Worm (Caenorhabditis elegans) whole organism, young adult: Measurements from ENCODE around the gene Y54G2A.12.

Source experiments
- B0035.1 ChIP-seq: sonication (generic microtip); optimal IDR thresholded peaks from 2 replicates; lab custom pipeline; 2016; ENCODE audit warnings: missing genetic modification characterization, mild to moderate bottlenecking, missing compliant biosample characterization, missing genotype, missing genetic modification reagents
- B0261.1 ChIP-seq: sonication (generic microtip); optimal IDR thresholded peaks from 2 replicates; lab custom pipeline; 2016; ENCODE audit warnings: mild to moderate bottlenecking, missing genetic modification characterization, moderate library complexity, missing compliant biosample characterization
- F10E7.11 ChIP-seq: sonication (generic microtip); optimal IDR thresholded peaks from 2 replicates; lab custom pipeline; 2017; ENCODE audit warnings: mild to moderate bottlenecking, missing genetic modification characterization, moderate library complexity, missing compliant biosample characterization
- F33H1.4 ChIP-seq: fragments of 200-800 bp; sonication (Bioruptor generic); IDR thresholded peaks from 2 replicates; pipeline ENCODE4 v1.3.6; 2022; ENCODE audit warnings: missing genetic modification reagents, missing genetic modification characterization, missing compliant biosample characterization
- F37B4.10 ChIP-seq: fragments of 200-800 bp; sonication (Bioruptor generic); IDR thresholded peaks from 2 replicates; pipeline ENCODE4 v1.3.6; 2022; ENCODE audit warnings: missing genetic modification characterization, missing compliant biosample characterization
- F57C9.4 ChIP-seq: sonication (generic microtip); optimal IDR thresholded peaks from 2 replicates; lab custom pipeline; 2017; ENCODE audit warnings: mild to moderate bottlenecking, missing genetic modification characterization, missing compliant biosample characterization
- K11D2.4 ChIP-seq: fragments of 200-800 bp; sonication (Bioruptor generic); IDR thresholded peaks from 2 replicates; pipeline ENCODE4 v1.3.6; 2022; ENCODE audit warnings: missing genetic modification reagents, missing genetic modification characterization, missing compliant biosample characterization
- T26A5.8 ChIP-seq: sonication (generic microtip); optimal IDR thresholded peaks from 2 replicates; lab custom pipeline; 2016; ENCODE audit warnings: missing genetic modification characterization, missing compliant biosample characterization
- Y53F4B.3 ChIP-seq: fragments of 200-800 bp; sonication (Bioruptor generic); IDR thresholded peaks from 2 replicates; pipeline ENCODE4 v1.3.6; 2022; ENCODE audit warnings: missing genetic modification reagents, missing genetic modification characterization, missing compliant biosample characterization
- Y67H2A.10 ChIP-seq: fragments of 200-800 bp; sonication (Bioruptor generic); conservative IDR thresholded peaks from 2 replicates; pipeline ENCODE4 v1.3.6; 2022; ENCODE audit warnings: missing genetic modification reagents, missing genetic modification characterization, missing compliant biosample characterization
- Y79H2A.3 ChIP-seq: fragments of 200-800 bp; sonication (Bioruptor generic); conservative IDR thresholded peaks from 2 replicates; pipeline ENCODE4 v1.3.6; 2022; ENCODE audit warnings: missing genetic modification reagents, missing genetic modification characterization, missing compliant biosample characterization
- Y95B8A.8 ChIP-seq: fragments of 200-800 bp; sonication (Bioruptor generic); IDR thresholded peaks from 2 replicates; pipeline ENCODE4 v1.3.6; 2022; ENCODE audit warnings: missing genetic modification reagents, missing genetic modification characterization, missing compliant biosample characterization
- ZK185.1 ChIP-seq: sonication (generic microtip); optimal IDR thresholded peaks from 2 replicates; lab custom pipeline; 2016; ENCODE audit warnings: mild to moderate bottlenecking, missing genetic modification characterization, missing compliant biosample characterization; ENCODE audit not compliant: poor library complexity, severe bottlenecking
- aptf-2 ChIP-seq: fragments of 200-800 bp; sonication (Bioruptor generic); conservative IDR thresholded peaks from 2 replicates; pipeline ENCODE4 v1.3.6; 2022; ENCODE audit warnings: missing genetic modification reagents, missing genetic modification characterization, missing compliant biosample characterization
- aptf-3 ChIP-seq: fragments of 200-800 bp; sonication (Bioruptor generic); IDR thresholded peaks from 2 replicates; pipeline ENCODE4 v1.3.6; 2022; ENCODE audit warnings: missing genetic modification characterization, missing compliant biosample characterization
- atf-7 ChIP-seq: sonication (generic microtip); optimal IDR thresholded peaks from 2 replicates; lab custom pipeline; 2017; ENCODE audit warnings: mild to moderate bottlenecking, missing genetic modification characterization, missing compliant biosample characterization
- athp-1 ChIP-seq: sonication (generic microtip); optimal IDR thresholded peaks from 2 replicates; lab custom pipeline; 2017; ENCODE audit warnings: mild to moderate bottlenecking, missing genetic modification characterization, missing compliant biosample characterization
- attf-5 ChIP-seq: fragments of 200-800 bp; sonication (Bioruptor generic); optimal IDR thresholded peaks from 2 replicates; lab custom pipeline; 2018; ENCODE audit warnings: mild to moderate bottlenecking, missing genetic modification characterization, missing compliant biosample characterization
- bed-2 ChIP-seq: fragments of 200-800 bp; sonication (Bioruptor generic); IDR thresholded peaks from 2 replicates; pipeline ENCODE4 v1.3.6; 2022; ENCODE audit warnings: missing genetic modification reagents, missing genetic modification characterization, missing compliant biosample characterization
- cebp-1 ChIP-seq, 2 experiments: fragments of 200-800 bp in 1 of 2; sonication (Bioruptor generic) in 1 of 2; sonication (generic microtip) in 1 of 2; IDR thresholded peaks in 1 of 2; optimal IDR thresholded peaks in 1 of 2; 2 replicates each; pipeline versions ENCODE4 v1.3.6 to Lab custom; 2017 to 2022; ENCODE audit warnings: missing compliant biosample characterization in 2 of 2, missing genetic modification characterization in 2 of 2, mild to moderate bottlenecking in 1 of 2, missing genetic modification reagents in 1 of 2, moderate library complexity in 1 of 2
- ceh-27 ChIP-seq: fragments of 200-800 bp; sonication (Bioruptor generic); optimal IDR thresholded peaks from 2 replicates; lab custom pipeline; 2018; ENCODE audit warnings: mild to moderate bottlenecking, missing genetic modification characterization, moderate library complexity, missing compliant biosample characterization
- ceh-40 ChIP-seq: fragments of 200-800 bp; sonication (Bioruptor generic); IDR thresholded peaks from 2 replicates; pipeline ENCODE4 v1.3.6; 2022; ENCODE audit warnings: missing genetic modification characterization, missing compliant biosample characterization
- ceh-79 ChIP-seq: sonication (generic microtip); optimal IDR thresholded peaks from 2 replicates; lab custom pipeline; 2017; ENCODE audit warnings: mild to moderate bottlenecking, missing genetic modification characterization, missing compliant biosample characterization
- ekl-4 ChIP-seq: fragments of 200-800 bp; sonication (Bioruptor generic); IDR thresholded peaks from 2 replicates; pipeline ENCODE4 v1.3.6; 2022; ENCODE audit warnings: missing genetic modification reagents, missing genetic modification characterization, missing compliant biosample characterization
- ets-4 ChIP-seq: fragments of 200-800 bp; sonication (Bioruptor generic); optimal IDR thresholded peaks from 2 replicates; lab custom pipeline; 2018; ENCODE audit warnings: mild to moderate bottlenecking, missing genetic modification characterization, missing compliant biosample characterization
- him-1 ChIP-seq: sonication (generic microtip); optimal IDR thresholded peaks from 2 replicates; lab custom pipeline; 2016; ENCODE audit warnings: missing genotype, missing genetic modification reagents, missing genetic modification characterization, missing compliant biosample characterization
- hlh-12 ChIP-seq: sonication (generic microtip); optimal IDR thresholded peaks from 2 replicates; lab custom pipeline; 2016; ENCODE audit warnings: missing genetic modification characterization, missing compliant biosample characterization
- hrde-1 ChIP-seq: sonication (generic microtip); optimal IDR thresholded peaks from 2 replicates; lab custom pipeline; 2016; ENCODE audit warnings: missing genetic modification characterization, mild to moderate bottlenecking, missing compliant biosample characterization, moderate library complexity, missing genotype, missing genetic modification reagents, borderline replicate concordance
- lin-35 ChIP-seq, 3 experiments: fragments of 150-350 bp in 2 of 3; sonication (generic microtip) in 1 of 3; optimal IDR thresholded peaks; 2 replicates each; lab custom pipeline; 2014 to 2018; ENCODE audit warnings: missing biosample characterization in 3 of 3, missing genetic modification characterization in 3 of 3, missing genetic modification reagents in 3 of 3
- lin-54 ChIP-seq: fragments of 200-800 bp; sonication (Bioruptor generic); optimal IDR thresholded peaks from 2 replicates; lab custom pipeline; 2018; ENCODE audit warnings: mild to moderate bottlenecking, missing genetic modification characterization, missing compliant biosample characterization
- lsy-27 ChIP-seq: sonication (generic microtip); optimal IDR thresholded peaks from 2 replicates; lab custom pipeline; 2017; ENCODE audit warnings: missing genetic modification characterization, mild to moderate bottlenecking, missing compliant biosample characterization, antibody characterized with exemption, missing genotype, borderline replicate concordance; ENCODE audit not compliant: insufficient read depth
- madf-3 ChIP-seq: fragments of 200-800 bp; sonication (Bioruptor generic); IDR thresholded peaks from 2 replicates; pipeline ENCODE4 v1.3.6; 2022; ENCODE audit warnings: missing genetic modification reagents, missing genetic modification characterization, missing compliant biosample characterization
- mcd-1 ChIP-seq: fragments of 200-800 bp; sonication (Bioruptor generic); IDR thresholded peaks from 2 replicates; pipeline ENCODE4 v1.3.6; 2022; ENCODE audit warnings: missing genetic modification reagents, missing genetic modification characterization, missing compliant biosample characterization
- mel-28 ChIP-seq: sonication (generic microtip); optimal IDR thresholded peaks from 2 replicates; lab custom pipeline; 2016; ENCODE audit warnings: borderline replicate concordance, mild to moderate bottlenecking, missing genetic modification characterization, missing compliant biosample characterization
- mxl-1 ChIP-seq: sonication (generic microtip); optimal IDR thresholded peaks from 2 replicates; lab custom pipeline; 2016; ENCODE audit warnings: missing genetic modification characterization, missing compliant biosample characterization
- nhr-179 ChIP-seq: sonication (generic microtip); optimal IDR thresholded peaks from 2 replicates; lab custom pipeline; 2016; ENCODE audit warnings: mild to moderate bottlenecking, missing genetic modification characterization, missing compliant biosample characterization
- nhr-80 ChIP-seq: sonication (generic microtip); optimal IDR thresholded peaks from 2 replicates; lab custom pipeline; 2016; ENCODE audit warnings: missing genetic modification characterization, missing compliant biosample characterization
- nhr-90 ChIP-seq: sonication (generic microtip); optimal IDR thresholded peaks from 2 replicates; lab custom pipeline; 2016; ENCODE audit warnings: missing genotype, mild to moderate bottlenecking, missing genetic modification characterization, missing compliant biosample characterization
- rec-8 ChIP-seq, 2 experiments: sonication (generic microtip); optimal IDR thresholded peaks; 2 replicates each; lab custom pipeline; 2016; ENCODE audit warnings: mild to moderate bottlenecking in 2 of 2, missing genetic modification characterization in 2 of 2, missing genetic modification reagents in 2 of 2, missing genotype in 2 of 2, missing biosample characterization in 1 of 2, missing compliant biosample characterization in 1 of 2, moderate library complexity in 1 of 2
- snpc-1.3 ChIP-seq: sonication (generic microtip); optimal IDR thresholded peaks from 2 replicates; lab custom pipeline; 2017; ENCODE audit warnings: missing genetic modification characterization, mild to moderate bottlenecking, missing compliant biosample characterization, antibody characterized with exemption, moderate library complexity, missing genotype, missing genetic modification reagents; ENCODE audit not compliant: insufficient read depth
- snpc-3.4 ChIP-seq: sonication (generic microtip); optimal IDR thresholded peaks from 2 replicates; lab custom pipeline; 2017; ENCODE audit warnings: missing genetic modification characterization, mild to moderate bottlenecking, missing compliant biosample characterization, antibody characterized with exemption, moderate library complexity, missing genotype, missing genetic modification reagents
- snpc-4 ChIP-seq, 5 experiments: fragments of 150-350 bp in 1 of 5; sonication (generic microtip) in 4 of 5; optimal IDR thresholded peaks; 2 replicates each; lab custom pipeline; 2014 to 2018; ENCODE audit warnings: missing genetic modification characterization in 5 of 5, missing biosample characterization in 3 of 5, antibody characterized with exemption in 2 of 5, mild to moderate bottlenecking in 2 of 5, missing compliant biosample characterization in 2 of 5, missing genotype in 2 of 5, moderate library complexity in 2 of 5, missing genetic modification reagents in 1 of 5
- tlf-1 ChIP-seq: fragments of 200-800 bp; sonication (Bioruptor generic); optimal IDR thresholded peaks from 2 replicates; lab custom pipeline; 2018; ENCODE audit warnings: mild to moderate bottlenecking, missing genetic modification characterization, missing compliant biosample characterization
- unc-130 ChIP-seq: sonication (generic microtip); optimal IDR thresholded peaks from 2 replicates; lab custom pipeline; 2016; ENCODE audit warnings: missing genetic modification reagents, missing genetic modification characterization, missing compliant biosample characterization
- zim-3 ChIP-seq: sonication (generic microtip); optimal IDR thresholded peaks from 2 replicates; lab custom pipeline; 2017; ENCODE audit warnings: mild to moderate bottlenecking, missing genetic modification characterization, moderate library complexity, missing compliant biosample characterization
- ztf-18 ChIP-seq: sonication (generic microtip); optimal IDR thresholded peaks from 2 replicates; lab custom pipeline; 2016; ENCODE audit warnings: missing genotype, mild to moderate bottlenecking, missing genetic modification characterization, missing compliant biosample characterization

Y54G2A.12 gene

ce11 chrIV:2805525-2805924, 22.9 kb upstream of the Y54G2A.12 start, which contains the start of gene Y54G2A.45:
Gene Y54G2A.45 (plus strand): TSS chrIV:2805857.
- peak; percentile 81 for TF ChIP-seq snpc-1.3 (tag; lab: Kevin White, UChicago)
- TF ChIP-seq aptf-2 (GFP tag; lab: Robert Waterston, UW), result no peak
- peak; percentile 85 for TF ChIP-seq atf-7 (tag; lab: Kevin White, UChicago)
- peak; percentile 52 for TF ChIP-seq tlf-1 (GFP tag; lab: Kevin White, UChicago)
- no peak for TF ChIP-seq F57C9.4 (tag; lab: Kevin White, UChicago)
- TF ChIP-seq nhr-90, result peak; percentile 94
- TF ChIP-seq madf-3, result no peak
- peak; percentile 43 for TF ChIP-seq attf-5 (GFP tag; lab: Kevin White, UChicago)
- peak; percentile 65 for TF ChIP-seq mcd-1 (GFP tag; lab: Robert Waterston, UW)
- peak in 2 of 3 experiments; percentile 35 to 40 for TF ChIP-seq lin-35 (GFP tag; optimal IDR thresholded peaks at IDR 0.05; lab: Kevin White, UChicago)
- TF ChIP-seq Y53F4B.3 (GFP tag; lab: Robert Waterston, UW), result no peak
- peak; percentile 24 for TF ChIP-seq nhr-179 (tag; lab: Kevin White, UChicago)
- peak; percentile 72 for TF ChIP-seq snpc-4 (GFP tag; optimal IDR thresholded peaks at IDR 0.05; lab: Kevin White, UChicago)
- peak; percentile 3 to 78 (median 70) for TF ChIP-seq snpc-4 (tag; optimal IDR thresholded peaks at IDR 0.05; lab: Kevin White, UChicago)
- peak; percentile 56; the same call in 1 of the 2 replicates for TF ChIP-seq K11D2.4
- TF ChIP-seq cebp-1 (GFP tag; IDR thresholded peaks at IDR 0.05; lab: Robert Waterston, UW), result no peak
- peak; percentile 74 for TF ChIP-seq cebp-1 (tag; optimal IDR thresholded peaks at IDR 0.05; lab: Kevin White, UChicago)
- TF ChIP-seq F33H1.4 (GFP tag; lab: Robert Waterston, UW), result peak; percentile 46
- peak; percentile 20 for TF ChIP-seq ceh-27 (GFP tag; lab: Kevin White, UChicago)
- TF ChIP-seq B0261.1, result peak; percentile 92
- TF ChIP-seq zim-3, result peak; percentile 56
- TF ChIP-seq lin-54 (GFP tag; lab: Kevin White, UChicago), result peak; percentile 72
- TF ChIP-seq aptf-3 (GFP tag; lab: Robert Waterston, UW), result no peak
- no peak for TF ChIP-seq Y67H2A.10 (GFP tag; lab: Robert Waterston, UW)
- peak; percentile 83 for TF ChIP-seq ZK185.1
- TF ChIP-seq hrde-1 (tag; lab: Kevin White, UChicago), result peak; percentile 87
- TF ChIP-seq rec-8 (tag; optimal IDR thresholded peaks at IDR 0.05; lab: Kevin White, UChicago), result peak; percentile 62 to 84
- peak; percentile 57 for TF ChIP-seq unc-130 (GFP tag; lab: Kevin White, UChicago)
- peak; percentile 79 for TF ChIP-seq him-1 (tag; lab: Kevin White, UChicago)
- peak; percentile 48 for TF ChIP-seq ets-4 (GFP tag; lab: Kevin White, UChicago)
- TF ChIP-seq nhr-80 (tag; lab: Kevin White, UChicago), result peak; percentile 97
- TF ChIP-seq ekl-4 (GFP tag; lab: Robert Waterston, UW), result peak; percentile 68; the same call in 1 of the 2 replicates
- no peak for TF ChIP-seq F37B4.10 (GFP tag; lab: Robert Waterston, UW)
- no peak for TF ChIP-seq ceh-79 (tag; lab: Kevin White, UChicago)
- no peak for TF ChIP-seq Y79H2A.3 (GFP tag; lab: Robert Waterston, UW)
- peak; percentile 56 for TF ChIP-seq snpc-3.4 (tag; lab: Kevin White, UChicago)
- TF ChIP-seq ceh-40 (GFP tag; lab: Robert Waterston, UW), result peak; percentile 30; the same call in 1 of the 2 replicates
- TF ChIP-seq mxl-1 (tag; lab: Kevin White, UChicago), result peak; percentile 79
- peak; percentile 50 for TF ChIP-seq B0035.1
- TF ChIP-seq hlh-12 (tag; lab: Kevin White, UChicago), result peak; percentile 20
- peak; percentile 84 for TF ChIP-seq ztf-18
- TF ChIP-seq Y95B8A.8 (GFP tag; lab: Robert Waterston, UW), result peak; percentile 76; the same call in 1 of the 2 replicates
- TF ChIP-seq lsy-27 (tag; lab: Kevin White, UChicago), result peak; percentile 59
- no peak for TF ChIP-seq F10E7.11
- TF ChIP-seq bed-2, result no peak
- TF ChIP-seq T26A5.8 (tag; lab: Kevin White, UChicago), result peak; percentile 48
- TF ChIP-seq mel-28 (tag; lab: Kevin White, UChicago), result no peak
- TF ChIP-seq athp-1 (tag; lab: Kevin White, UChicago), result peak; percentile 60
